Worm (Caenorhabditis elegans) whole organism, late embryonic: ENCODE measurements around the gene F53F1.2.

Experiments
- ceh-14 ChIP-seq: sonication (generic microtip); optimal IDR thresholded peaks from 2 replicates; lab custom pipeline; 2016; ENCODE audit warnings: missing genotype, missing genetic modification characterization, missing compliant biosample characterization
- fax-1 ChIP-seq: sonication (generic microtip); optimal IDR thresholded peaks from 2 replicates; lab custom pipeline; 2016; ENCODE audit warnings: missing genotype, missing genetic modification characterization, missing compliant biosample characterization
- nhr-11 ChIP-seq: fragments of 150-350 bp; optimal IDR thresholded peaks from 2 replicates; lab custom pipeline; 2014; ENCODE audit warnings: missing biosample characterization, missing genetic modification characterization
- ref-2 ChIP-seq: sonication (generic microtip); optimal IDR thresholded peaks from 2 replicates; lab custom pipeline; 2016; ENCODE audit warnings: missing genetic modification characterization, missing compliant biosample characterization
- sox-2 ChIP-seq: fragments of 200-800 bp; sonication (Bioruptor generic); IDR thresholded peaks from 2 replicates; pipeline ENCODE4 v1.3.6; 2022; ENCODE audit warnings: missing genetic modification reagents, missing genetic modification characterization, missing compliant biosample characterization

DNA sequence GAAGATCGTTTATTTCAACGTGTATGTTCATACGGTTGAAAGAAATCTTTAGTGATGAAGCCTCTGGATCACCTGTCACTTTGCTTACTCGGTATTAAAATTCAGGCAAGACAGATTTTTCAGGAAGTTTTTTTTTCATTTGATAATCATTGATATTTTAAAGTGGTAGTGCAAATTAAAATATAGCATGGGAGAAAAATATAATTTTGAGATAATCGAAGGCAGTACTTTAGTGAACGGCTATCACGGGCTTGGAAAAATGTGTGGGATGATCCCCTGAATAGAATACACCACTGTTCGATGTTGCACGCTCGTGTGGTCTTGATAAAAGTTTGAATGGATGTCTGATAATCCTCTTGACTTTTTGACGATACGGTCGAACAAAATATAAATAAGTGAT is 20.8 kb downstream of the F53F1.2 start:
- TF ChIP-seq ceh-14 (tag; lab: Kevin White, UChicago) = no peak
- no peak for TF ChIP-seq nhr-11 (tag; lab: Kevin White, UChicago)
- no peak for TF ChIP-seq sox-2 (GFP tag; lab: Robert Waterston, UW)
- no peak for TF ChIP-seq ref-2 (tag; lab: Kevin White, UChicago)
- no peak for TF ChIP-seq fax-1 (tag; lab: Kevin White, UChicago)
